Fruit fly (Drosophila melanogaster) whole organism, pupa: ENCODE results near the gene CG17154.

Source experiments
- CG10348 ChIP-seq: fragments of 200-800 bp; sonication (Bioruptor generic); IDR thresholded peaks from 2 replicates; pipeline ENCODE4 v1.3.6; 2022; ENCODE audit warnings: missing biosample characterization, missing genetic modification characterization
- CG12605 ChIP-seq: fragments of 200-800 bp; sonication (Bioruptor generic); IDR thresholded peaks from 2 replicates; pipeline ENCODE4 v1.3.6; 2022; ENCODE audit warnings: missing biosample characterization, missing genetic modification characterization
- CG13204 ChIP-seq: fragments of 200-800 bp; sonication (Bioruptor generic); optimal IDR thresholded peaks from 2 replicates; lab custom pipeline; 2018; ENCODE audit warnings: missing biosample characterization, mild to moderate bottlenecking, missing genetic modification characterization, moderate library complexity
- CG14655 ChIP-seq: fragments of 200-800 bp; sonication (Bioruptor generic); optimal IDR thresholded peaks from 3 replicates; lab custom pipeline; 2017; ENCODE audit warnings: mild to moderate bottlenecking, missing biosample characterization, missing genetic modification reagents, missing genetic modification characterization
- CG4496 ChIP-seq: fragments of 200-800 bp; sonication (Bioruptor generic); IDR thresholded peaks from 3 replicates; pipeline ENCODE4 v1.3.6; 2022; ENCODE audit warnings: missing biosample characterization, missing genetic modification characterization
- CG8159 ChIP-seq: fragments of 200-800 bp; sonication (Bioruptor generic); optimal IDR thresholded peaks from 3 replicates; lab custom pipeline; 2018; ENCODE audit warnings: missing biosample characterization, mild to moderate bottlenecking, missing genetic modification characterization, moderate library complexity
- CG8301 ChIP-seq: fragments of 200-800 bp; sonication (Bioruptor generic); optimal IDR thresholded peaks from 2 replicates; lab custom pipeline; 2018; ENCODE audit warnings: missing biosample characterization, mild to moderate bottlenecking, missing genetic modification characterization
- CG9948 ChIP-seq: fragments of 200-800 bp; sonication (Bioruptor generic); optimal IDR thresholded peaks from 2 replicates; lab custom pipeline; 2018; ENCODE audit warnings: missing biosample characterization, mild to moderate bottlenecking, missing genetic modification characterization, moderate library complexity
- D1 ChIP-seq: fragments of 200-800 bp; sonication (Bioruptor generic); optimal IDR thresholded peaks from 2 replicates; lab custom pipeline; 2018; ENCODE audit warnings: missing biosample characterization, mild to moderate bottlenecking, missing genetic modification characterization, moderate library complexity
- EcR ChIP-seq: fragments of 200-800 bp; sonication (Bioruptor generic); optimal IDR thresholded peaks from 3 replicates; lab custom pipeline; 2019; ENCODE audit warnings: missing biosample characterization, missing genetic modification characterization, mild to moderate bottlenecking, moderate library complexity, missing genetic modification reagents
- Ets98B ChIP-seq: fragments of 200-800 bp; sonication (Bioruptor generic); IDR thresholded peaks from 2 replicates; pipeline ENCODE4 v1.3.6; 2022; ENCODE audit warnings: missing biosample characterization, missing genetic modification characterization
- Pif1A ChIP-seq: fragments of 200-800 bp; sonication (Bioruptor generic); optimal IDR thresholded peaks from 3 replicates; lab custom pipeline; 2016; ENCODE audit warnings: missing biosample characterization, missing genetic modification characterization
- fd96Ca ChIP-seq: fragments of 200-800 bp; sonication (Bioruptor generic); IDR thresholded peaks from 3 replicates; pipeline ENCODE4 v1.3.6; 2022; ENCODE audit warnings: missing biosample characterization, missing genetic modification characterization

dm6 chr3L:12095960-12096359 is 7.5 kb downstream of the CG17154 start:
- TF ChIP-seq EcR (GFP tag; lab: Kevin White, UChicago) (no peak), CG8301 (no peak), D1 (tag; lab: Kevin White, UChicago) (no peak), CG10348 (GFP tag; lab: Robert Waterston, UW) (no peak), CG8159 (tag; lab: Kevin White, UChicago) (no peak), CG4496 (GFP tag; lab: Robert Waterston, UW) (no peak), CG13204 (GFP tag; lab: Kevin White, UChicago) (no peak), CG14655 (GFP tag; lab: Kevin White, UChicago) (no peak), CG9948 (tag; lab: Kevin White, UChicago) (no peak), CG12605 (GFP tag; lab: Robert Waterston, UW) (no peak), fd96Ca (GFP tag; lab: Robert Waterston, UW) (no peak), Ets98B (GFP tag; lab: Robert Waterston, UW) (no peak), Pif1A (GFP tag; lab: Kevin White, UChicago) (no peak)
